Fruit fly (Drosophila melanogaster) whole organism, wandering third instar larva: ENCODE data around the gene Blos3.

Experiments
- Abd-B ChIP-seq: fragments of >200 bp; optimal IDR thresholded peaks from 2 replicates; lab custom pipeline; 2017; ENCODE audit warnings: missing biosample characterization, missing genetic modification characterization
- Hr83 ChIP-seq: fragments of 200-300 bp; sonication (Bioruptor generic); optimal IDR thresholded peaks from 2 replicates; lab custom pipeline; 2016; ENCODE audit warnings: missing biosample characterization, mild to moderate bottlenecking, missing genetic modification characterization, moderate library complexity; ENCODE audit not compliant: poor library complexity, severe bottlenecking
- Rel ChIP-seq, 2 experiments: fragments of 200-800 bp; sonication (Bioruptor generic) in 1 of 2; optimal IDR thresholded peaks; 2 replicates in 1 of 2; 3 replicates in 1 of 2; lab custom pipeline; 2016 to 2019; ENCODE audit warnings: mild to moderate bottlenecking in 2 of 2, missing biosample characterization in 2 of 2, missing genetic modification characterization in 2 of 2, moderate library complexity in 1 of 2
- Sp1 ChIP-seq: fragments of 200-800 bp; sonication (Bioruptor generic); optimal IDR thresholded peaks from 3 replicates; lab custom pipeline; 2019; ENCODE audit warnings: missing biosample characterization, mild to moderate bottlenecking, missing genetic modification characterization, moderate library complexity
- Vsx2 ChIP-seq: fragments of 200-300, 225-300 bp; sonication (Bioruptor generic); optimal IDR thresholded peaks from 2 replicates; lab custom pipeline; 2018; ENCODE audit warnings: missing biosample characterization, missing genetic modification characterization; ENCODE audit not compliant: partially characterized antibody
- ey ChIP-seq: fragments of 200-800 bp; sonication (Bioruptor generic); optimal IDR thresholded peaks from 2 replicates; lab custom pipeline; 2016; ENCODE audit warnings: missing biosample characterization, missing genetic modification characterization
- foxo ChIP-seq, 2 experiments: fragments of 200-800 bp; sonication (Bioruptor generic); optimal IDR thresholded peaks; 2 replicates in 1 of 2; 3 replicates in 1 of 2; lab custom pipeline; 2016 to 2017; ENCODE audit warnings: missing biosample characterization in 2 of 2, missing genetic modification characterization in 2 of 2
- pan ChIP-seq: fragments of >200 bp; optimal IDR thresholded peaks from 2 replicates; lab custom pipeline; 2017
- psq ChIP-seq: fragments of 200-800 bp; sonication (Bioruptor generic); optimal IDR thresholded peaks from 3 replicates; lab custom pipeline; 2017; ENCODE audit warnings: missing biosample characterization, mild to moderate bottlenecking, missing genetic modification characterization, moderate library complexity
- usp ChIP-seq: fragments of >200 bp; optimal IDR thresholded peaks from 2 replicates; lab custom pipeline; 2017; ENCODE audit warnings: missing biosample characterization, missing genetic modification characterization
- woc ChIP-seq: sonication (Bioruptor generic); optimal IDR thresholded peaks from 2 replicates; lab custom pipeline; 2016; ENCODE audit warnings: missing biosample characterization, mild to moderate bottlenecking, missing genetic modification characterization

DNA sequence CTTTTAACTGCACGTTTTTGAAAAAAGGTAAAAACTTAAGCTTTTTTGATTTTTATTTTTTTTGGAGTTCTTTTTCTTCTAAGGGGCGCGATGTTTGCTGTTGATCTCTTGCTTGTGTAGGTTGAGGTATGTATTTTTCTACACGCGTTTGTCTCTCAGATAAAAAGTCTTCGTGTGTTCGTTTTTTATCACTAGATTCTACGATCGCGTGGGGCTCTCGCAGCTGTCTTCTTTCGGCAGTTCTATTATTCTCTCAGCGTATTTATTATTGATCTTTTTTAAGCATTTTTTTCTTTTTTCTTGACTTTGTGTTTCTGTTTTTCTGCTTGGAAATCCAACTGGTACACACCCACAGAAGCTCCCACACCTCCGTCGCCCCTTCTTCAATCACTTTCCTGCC is 25.1 kb downstream of the Blos3 start:
- no peak for TF ChIP-seq Vsx2 (GFP tag; lab: Kevin White, UChicago)
- TF ChIP-seq Abd-B (GFP tag; lab: Kevin White, UChicago): no peak
- no peak for TF ChIP-seq Hr83 (GFP tag; lab: Kevin White, UChicago)
- no peak for TF ChIP-seq usp
- peak; percentile 13 for TF ChIP-seq Rel (GFP tag; optimal IDR thresholded peaks at IDR 0.05; lab: Kevin White, UChicago)
- TF ChIP-seq Rel (tag; optimal IDR thresholded peaks at IDR 0.05; lab: Kevin White, UChicago): no peak
- no peak for TF ChIP-seq psq (GFP tag; lab: Kevin White, UChicago)
- TF ChIP-seq Sp1: peak; percentile 44
- TF ChIP-seq ey (GFP tag; lab: Kevin White, UChicago): no peak
- no peak for TF ChIP-seq foxo (GFP tag; optimal IDR thresholded peaks at IDR 0.05; lab: Kevin White, UChicago)
- no peak for TF ChIP-seq woc (GFP tag; lab: Kevin White, UChicago)
- TF ChIP-seq pan (lab: Kevin White, UChicago): no peak
